Worm (Caenorhabditis elegans) whole organism, L1 larva: Measurements from ENCODE around the gene ttr-13.

Source experiments
- alr-1 ChIP-seq: fragments of 200-800 bp; sonication (Bioruptor generic); optimal IDR thresholded peaks from 2 replicates; lab custom pipeline; 2018; ENCODE audit warnings: borderline replicate concordance, mild to moderate bottlenecking, missing genetic modification characterization, missing compliant biosample characterization
- ceh-63 ChIP-seq: fragments of 200-800 bp; sonication (Bioruptor generic); optimal IDR thresholded peaks from 2 replicates; lab custom pipeline; 2018; ENCODE audit warnings: mild to moderate bottlenecking, missing genetic modification characterization, missing compliant biosample characterization
- dsc-1 ChIP-seq: sonication (generic microtip); optimal IDR thresholded peaks from 2 replicates; lab custom pipeline; 2016; ENCODE audit warnings: mild to moderate bottlenecking, missing genetic modification characterization, missing compliant biosample characterization
- fos-1 ChIP-seq: fragments of 150-350 bp; optimal IDR thresholded peaks from 2 replicates; lab custom pipeline; 2014; ENCODE audit warnings: missing biosample characterization, missing genetic modification characterization
- hlh-17 ChIP-seq: fragments of 200-800 bp; sonication (Bioruptor generic); optimal IDR thresholded peaks from 2 replicates; lab custom pipeline; 2018; ENCODE audit warnings: missing genetic modification characterization, mild to moderate bottlenecking, missing compliant biosample characterization, moderate library complexity, borderline replicate concordance
- hpl-2 ChIP-seq: fragments of 150-350 bp; optimal IDR thresholded peaks from 2 replicates; lab custom pipeline; 2014; ENCODE audit warnings: missing biosample characterization, missing genetic modification reagents, missing genetic modification characterization
- isw-1 ChIP-seq: fragments of 200-800 bp; sonication (Bioruptor generic); IDR thresholded peaks from 2 replicates; pipeline ENCODE4 v1.3.6; 2022; ENCODE audit warnings: missing genetic modification characterization, missing compliant biosample characterization
- lin-39 ChIP-seq: fragments of 150-350 bp; optimal IDR thresholded peaks from 2 replicates; lab custom pipeline; 2014; ENCODE audit warnings: missing biosample characterization, missing genetic modification reagents, missing genetic modification characterization
- mef-2 ChIP-seq: fragments of 150-350 bp; optimal IDR thresholded peaks from 2 replicates; lab custom pipeline; 2014; ENCODE audit warnings: missing biosample characterization, missing genetic modification characterization
- mep-1 ChIP-seq: fragments of 150-350 bp; optimal IDR thresholded peaks from 2 replicates; lab custom pipeline; 2014; ENCODE audit warnings: missing biosample characterization, missing genetic modification characterization
- nhr-12 ChIP-seq: sonication (generic microtip); optimal IDR thresholded peaks from 2 replicates; lab custom pipeline; 2017; ENCODE audit warnings: missing biosample characterization, missing genetic modification characterization
- nhr-20 ChIP-seq: sonication (generic microtip); optimal IDR thresholded peaks from 2 replicates; lab custom pipeline; 2016; ENCODE audit warnings: mild to moderate bottlenecking, missing genetic modification characterization, missing compliant biosample characterization
- rnt-1 ChIP-seq: sonication (generic microtip); optimal IDR thresholded peaks from 2 replicates; lab custom pipeline; 2016; ENCODE audit warnings: mild to moderate bottlenecking, missing genetic modification characterization, moderate library complexity, missing compliant biosample characterization
- skn-1 ChIP-seq: fragments of 150-350 bp; optimal IDR thresholded peaks from 2 replicates; lab custom pipeline; 2014; ENCODE audit warnings: missing biosample characterization, missing genetic modification characterization
- sox-4 ChIP-seq: sonication (generic microtip); optimal IDR thresholded peaks from 2 replicates; lab custom pipeline; 2016; ENCODE audit warnings: missing genetic modification characterization, missing compliant biosample characterization
- swsn-7 ChIP-seq: sonication (generic microtip); optimal IDR thresholded peaks from 2 replicates; lab custom pipeline; 2016; ENCODE audit warnings: missing genetic modification characterization, missing compliant biosample characterization
- unc-30 ChIP-seq: sonication (generic microtip); optimal IDR thresholded peaks from 2 replicates; lab custom pipeline; 2017; ENCODE audit warnings: missing biosample characterization, missing genetic modification characterization
- vab-15 ChIP-seq: sonication (generic microtip); optimal IDR thresholded peaks from 2 replicates; lab custom pipeline; 2017; ENCODE audit warnings: missing genotype, mild to moderate bottlenecking, missing genetic modification characterization, missing compliant biosample characterization

The ttr-13 gene

DNA sequence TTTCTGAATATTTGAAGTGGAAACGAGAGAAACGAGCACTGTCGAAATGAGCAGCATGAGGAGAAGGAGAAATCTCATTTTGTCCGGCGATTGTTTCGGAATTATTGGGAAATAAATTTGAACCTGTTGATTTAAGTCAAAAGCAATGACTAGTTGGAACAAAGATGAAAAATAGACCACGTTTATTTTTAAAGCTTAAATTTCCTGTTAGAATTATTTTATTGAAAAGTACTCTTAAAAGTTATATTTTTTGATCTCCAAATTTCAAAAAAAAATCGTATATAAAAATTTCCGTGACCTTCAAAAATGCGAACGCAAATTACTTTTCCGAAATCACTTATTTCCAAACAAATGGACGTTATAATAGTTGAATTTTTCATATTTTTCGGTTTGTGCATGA lies 41.1 kb downstream of the ttr-13 start, which contains the start of gene F26F2.11:
F26F2.11 (minus strand) TSS at position 101 of the 400 bp plus-strand sequence.
- TF ChIP-seq mef-2 (no peak), hpl-2 (GFP tag; lab: Kevin White, UChicago) (no peak), alr-1 (no peak), vab-15 (tag; lab: Kevin White, UChicago) (no peak), mep-1 (tag; lab: Kevin White, UChicago) (no peak), nhr-20 (tag; lab: Kevin White, UChicago) (no peak), skn-1 (tag; lab: Kevin White, UChicago) (no peak), isw-1 (GFP tag; lab: Robert Waterston, UW) (no peak)

DNA sequence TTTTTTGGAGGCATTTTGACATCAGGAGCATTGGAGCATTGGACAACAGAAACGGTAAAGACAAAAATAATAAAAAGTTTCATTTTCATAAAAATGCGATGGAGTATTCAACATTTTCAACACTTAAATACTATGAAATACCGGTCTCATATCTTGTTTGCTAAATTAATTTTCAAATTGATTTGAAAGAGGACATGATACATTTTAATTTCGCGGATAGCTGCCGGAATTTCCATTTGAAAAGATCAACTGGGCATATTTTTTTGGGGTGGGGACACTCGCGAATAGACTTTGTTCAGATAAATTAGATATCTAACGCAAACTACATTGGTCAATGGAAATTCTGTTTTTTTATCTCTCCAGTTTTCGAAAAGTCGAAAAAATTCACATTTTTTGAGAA lies 42.0 kb downstream of the ttr-13 start, which contains the start of gene F26F2.10:
F26F2.10 (minus strand) TSS at position 101 of the 400 bp plus-strand sequence.
- TF ChIP-seq unc-30: no peak
- no peak for TF ChIP-seq nhr-12
- TF ChIP-seq hlh-17 (GFP tag; lab: Kevin White, UChicago): no peak
- no peak for TF ChIP-seq sox-4
- no peak for TF ChIP-seq swsn-7 (tag; lab: Kevin White, UChicago)
- TF ChIP-seq lin-39 (tag; lab: Kevin White, UChicago): no peak
- no peak for TF ChIP-seq fos-1 (tag; lab: Kevin White, UChicago)
- TF ChIP-seq dsc-1 (tag; lab: Kevin White, UChicago): no peak
- TF ChIP-seq rnt-1 (tag; lab: Kevin White, UChicago): no peak
- no peak for TF ChIP-seq ceh-63 (GFP tag; lab: Kevin White, UChicago)
- no peak for TF ChIP-seq vab-15 (tag; lab: Kevin White, UChicago)
- TF ChIP-seq hpl-2 (GFP tag; lab: Kevin White, UChicago): no peak
- no peak for TF ChIP-seq nhr-20 (tag; lab: Kevin White, UChicago)
- TF ChIP-seq, all 84 proteins: peak for 0
